Worm (Caenorhabditis elegans) whole organism, L1 larva: ENCODE measurements around the gene unc-79.

Experiments used
- ceh-82 ChIP-seq, 3 experiments: fragments of 150-350 bp in 1 of 3; sonication (generic microtip) in 2 of 3; optimal IDR thresholded peaks; 2 replicates each; lab custom pipeline; 2014 to 2017; ENCODE audit warnings: missing biosample characterization in 3 of 3, missing genetic modification characterization in 3 of 3
- efl-1 ChIP-seq, 4 experiments: fragments of 150-350 bp; optimal IDR thresholded peaks in 3 of 4; peaks in 1 of 4; 1 replicate in 1 of 4; 2 replicates in 3 of 4; lab custom pipeline; 2014; ENCODE audit warnings: missing biosample characterization in 2 of 4, missing genetic modification characterization in 2 of 4, missing genetic modification reagents in 2 of 4
- lin-15B ChIP-seq: fragments of 150-350 bp; sonication (generic microtip); optimal IDR thresholded peaks from 3 replicates; lab custom pipeline; 2014; ENCODE audit warnings: missing biosample characterization, missing genetic modification characterization
- lin-35 ChIP-seq, 2 experiments: fragments of 150-350 bp; optimal IDR thresholded peaks; 2 replicates each; lab custom pipeline; 2014; ENCODE audit warnings: missing biosample characterization in 2 of 2, missing genetic modification characterization in 2 of 2, missing genetic modification reagents in 2 of 2
- mdl-1 ChIP-seq, 2 experiments: fragments of 150-350 bp; optimal IDR thresholded peaks; 2 replicates each; lab custom pipeline; 2014 to 2017; ENCODE audit warnings: missing biosample characterization in 2 of 2, missing genetic modification characterization in 2 of 2, inconsistent platforms in 1 of 2
- nhr-12 ChIP-seq: sonication (generic microtip); optimal IDR thresholded peaks from 2 replicates; lab custom pipeline; 2017; ENCODE audit warnings: missing biosample characterization, missing genetic modification characterization
- nhr-90 ChIP-seq: sonication (generic microtip); optimal IDR thresholded peaks from 2 replicates; lab custom pipeline; 2016; ENCODE audit warnings: mild to moderate bottlenecking, missing genetic modification characterization, missing compliant biosample characterization; ENCODE audit not compliant: poor library complexity
- tbx-2 ChIP-seq: sonication (generic microtip); optimal IDR thresholded peaks from 2 replicates; lab custom pipeline; 2016; ENCODE audit warnings: missing genetic modification characterization, missing compliant biosample characterization
- unc-62 ChIP-seq: fragments of 150-350 bp; optimal IDR thresholded peaks from 2 replicates; lab custom pipeline; 2014; ENCODE audit warnings: missing biosample characterization, missing genetic modification reagents, missing genetic modification characterization
- vab-15 ChIP-seq: sonication (generic microtip); optimal IDR thresholded peaks from 2 replicates; lab custom pipeline; 2017; ENCODE audit warnings: missing genotype, mild to moderate bottlenecking, missing genetic modification characterization, missing compliant biosample characterization
- xbp-1 ChIP-seq: sonication (generic microtip); optimal IDR thresholded peaks from 2 replicates; lab custom pipeline; 2016; ENCODE audit warnings: missing genetic modification characterization, missing compliant biosample characterization
- ztf-11 ChIP-seq, 2 experiments: sonication (generic microtip); optimal IDR thresholded peaks; 2 replicates each; lab custom pipeline; 2016 to 2017; ENCODE audit warnings: missing genetic modification characterization in 2 of 2, missing biosample characterization in 1 of 2, missing compliant biosample characterization in 1 of 2

DNA sequence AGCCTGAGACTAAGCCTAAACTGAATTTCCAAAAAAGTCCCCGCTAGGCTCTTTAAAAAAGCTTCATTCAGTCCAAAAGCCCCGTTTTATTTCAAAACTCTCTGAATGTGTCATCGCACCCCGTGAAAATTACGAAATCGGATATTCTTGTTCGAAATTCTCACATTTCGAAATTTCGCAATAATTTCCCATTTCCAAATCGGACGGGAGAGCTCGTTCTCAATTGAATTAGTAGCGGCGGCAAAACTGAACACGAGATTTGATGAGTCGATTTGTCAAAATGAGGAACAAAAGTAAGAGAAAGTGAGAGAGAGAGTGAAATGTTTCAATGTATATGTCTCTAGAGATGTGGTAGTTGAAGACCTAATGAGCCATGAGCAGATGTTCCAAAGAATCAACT, 31.4 kb upstream of the unc-79 start:
- TF ChIP-seq unc-62 (GFP tag; lab: Kevin White, UChicago) (no peak), tbx-2 (no peak), mdl-1 (tag; optimal IDR thresholded peaks at IDR 0.05; lab: Kevin White, UChicago) (no peak), xbp-1 (tag; lab: Kevin White, UChicago) (no peak), efl-1 (optimal IDR thresholded peaks at IDR 0.05; lab: Kevin White, UChicago) (no peak), efl-1 (GFP tag; optimal IDR thresholded peaks at IDR 0.05 in 1 of 2; lab: Kevin White, UChicago) (no peak), nhr-90 (no peak), vab-15 (no peak), ztf-11 (tag; optimal IDR thresholded peaks at IDR 0.05; lab: Kevin White, UChicago) (no peak), ceh-82 (tag; optimal IDR thresholded peaks at IDR 0.05; lab: Kevin White, UChicago) (peak in 1 of 3 experiments; percentile 30), nhr-12 (tag; lab: Kevin White, UChicago) (no peak), lin-35 (GFP tag; optimal IDR thresholded peaks at IDR 0.05; lab: Kevin White, UChicago) (no peak), lin-15B (tag; lab: Kevin White, UChicago) (no peak)
